Worm (Caenorhabditis elegans) whole organism, late embryonic: Measurements from ENCODE around the gene elb-1.

ENCODE experiments used
- ceh-48 ChIP-seq: sonication (generic microtip); optimal IDR thresholded peaks from 2 replicates; lab custom pipeline; 2016; ENCODE audit warnings: missing genetic modification characterization, inconsistent platforms, missing compliant biosample characterization
- elt-2 ChIP-seq: sonication (generic microtip); optimal IDR thresholded peaks from 2 replicates; lab custom pipeline; 2016; ENCODE audit warnings: missing genetic modification reagents, missing genetic modification characterization, missing compliant biosample characterization
- pag-3 ChIP-seq: sonication (generic microtip); optimal IDR thresholded peaks from 2 replicates; lab custom pipeline; 2016; ENCODE audit warnings: missing compliant biosample characterization, missing genetic modification characterization, borderline replicate concordance
- sox-4 ChIP-seq: sonication (generic microtip); optimal IDR thresholded peaks from 2 replicates; lab custom pipeline; 2017; ENCODE audit warnings: mild to moderate bottlenecking, missing genetic modification characterization, inconsistent platforms, missing compliant biosample characterization

DNA sequence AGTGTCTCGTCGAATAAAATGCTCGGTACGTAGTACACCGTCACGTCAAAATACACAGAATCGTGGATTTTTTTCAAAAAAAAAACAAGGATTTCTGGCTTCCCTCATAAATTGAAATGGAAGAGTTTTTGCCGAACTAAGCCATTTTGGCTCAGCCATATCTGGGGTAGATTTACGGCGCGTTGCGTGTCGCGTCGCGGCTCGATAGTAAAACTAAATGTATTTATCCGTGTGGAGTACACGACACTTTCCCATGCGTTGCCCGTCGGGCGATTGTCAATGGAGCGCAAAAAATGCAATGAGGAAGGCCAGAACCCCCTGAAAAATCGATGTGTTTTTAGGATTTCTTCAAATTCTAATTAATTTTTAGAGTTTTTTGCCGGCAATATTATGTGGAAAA, 31.0 kb upstream of the elb-1 start:
- TF ChIP-seq elt-2 (tag; lab: Kevin White, UChicago) (no peak), ceh-48 (tag; lab: Kevin White, UChicago) (no peak), sox-4 (tag; lab: Kevin White, UChicago) (no peak), pag-3 (tag; lab: Kevin White, UChicago) (no peak)
